Worm (Caenorhabditis elegans): ENCODE results near the gene C18A11.3.

C18A11.3 gene

ce11 chrX:8026709-8027108 lies 34.2 kb upstream of the C18A11.3 start (continued):
- no peak for TF ChIP-seq D2030.7 (GFP tag; IDR thresholded peaks at IDR 0.05)
- no peak for TF ChIP-seq fkh-3 (tag; optimal IDR thresholded peaks at IDR 0.05)
- peak; percentile 32; the same call in 1 of the 2 replicates for TF ChIP-seq cebp-1 (GFP tag; IDR thresholded peaks at IDR 0.05)
- TF ChIP-seq cebp-1 (tag; optimal IDR thresholded peaks at IDR 0.05), result peak; percentile 50
- TF ChIP-seq die-1 (tag; optimal IDR thresholded peaks at IDR 0.05), result no peak
- no peak for TF ChIP-seq F49E8.2 (tag; optimal IDR thresholded peaks at IDR 0.05; ENCODE audit: insufficient read depth)
- TF ChIP-seq ccch-3 (GFP tag; optimal IDR thresholded peaks at IDR 0.05), result no peak
- no peak for TF ChIP-seq snpc-1.3 (tag; optimal IDR thresholded peaks at IDR 0.05; ENCODE audit: insufficient read depth)

- TF ChIP-seq madf-10 (tag; optimal IDR thresholded peaks at IDR 0.05) (no peak), Y79H2A.3 (GFP tag; conservative IDR thresholded peaks at IDR 0.05) (no peak), chd-7 (tag; optimal IDR thresholded peaks at IDR 0.05) (no peak), F10E7.11 (tag; optimal IDR thresholded peaks at IDR 0.05) (no peak), egrh-3 (GFP tag; IDR thresholded peaks at IDR 0.05) (no peak), K11D2.4 (GFP tag; IDR thresholded peaks at IDR 0.05) (no peak), B0035.1 (tag; optimal IDR thresholded peaks at IDR 0.05) (no peak), nhr-120 (GFP tag; IDR thresholded peaks at IDR 0.05) (no peak), F39B2.1 (GFP tag; IDR thresholded peaks at IDR 0.05) (no peak), F37B4.10 (GFP tag; IDR thresholded peaks at IDR 0.05) (no peak), sea-2 (GFP tag; IDR thresholded peaks at IDR 0.05) (no peak), Y67H2A.10 (GFP tag; conservative IDR thresholded peaks at IDR 0.05) (no peak), zim-3 (tag; optimal IDR thresholded peaks at IDR 0.05) (no peak), B0336.3 (GFP tag; IDR thresholded peaks at IDR 0.05) (no peak)
Observed at ce11 chrX:8027509-8027908, 33.4 kb upstream of the C18A11.3 start.

ce11 chrX:8029080-8029479 lies 31.8 kb upstream of the C18A11.3 start, which contains the start of gene C34D10.1:
TSS of gene C34D10.1 (plus strand) at chrX:8029479.
- TF ChIP-seq rcor-1 (GFP tag; IDR thresholded peaks at IDR 0.05), result peak; percentile 55
- TF ChIP-seq fkh-3 (tag; optimal IDR thresholded peaks at IDR 0.05), result no peak
- peak; percentile 38; the same call in 1 of the 2 replicates for TF ChIP-seq cebp-1 (GFP tag; IDR thresholded peaks at IDR 0.05)
- peak; percentile 65 for TF ChIP-seq cebp-1 (tag; optimal IDR thresholded peaks at IDR 0.05)
- peak; percentile 67 for TF ChIP-seq K12H6.12 (tag; optimal IDR thresholded peaks at IDR 0.05)
- TF ChIP-seq ztf-26 (tag; optimal IDR thresholded peaks at IDR 0.05), result peak; percentile 58
- TF ChIP-seq unc-62 (GFP tag; optimal IDR thresholded peaks at IDR 0.05), result no peak
- peak; percentile 37 for TF ChIP-seq tbp1 (GFP tag; optimal IDR thresholded peaks at IDR 0.05)
- TF ChIP-seq ceh-58 (GFP tag; IDR thresholded peaks at IDR 0.05), result no peak
- no peak for TF ChIP-seq ceh-91 (GFP tag; IDR thresholded peaks at IDR 0.05)
- peak; percentile 15 for TF ChIP-seq athp-1 (tag; optimal IDR thresholded peaks at IDR 0.05)
- peak; percentile 40 for TF ChIP-seq nhr-80 (tag; optimal IDR thresholded peaks at IDR 0.05)
- TF ChIP-seq madf-6 (GFP tag; IDR thresholded peaks at IDR 0.05), result 0 out of 2 replicates have a peak, but pooled peaks have one; percentile 8
- TF ChIP-seq dox-1 (GFP tag; IDR thresholded peaks at IDR 0.05), result peak; percentile 57
- no peak for TF ChIP-seq xnd-1 (tag; optimal IDR thresholded peaks at IDR 0.05)
- TF ChIP-seq lin-40 (tag; optimal IDR thresholded peaks at IDR 0.05), result peak; percentile 62
- TF ChIP-seq B0336.3 (GFP tag; IDR thresholded peaks at IDR 0.05), result peak; percentile 48; the same call in 1 of the 2 replicates
- TF ChIP-seq hmg-1.2 (GFP tag; IDR thresholded peaks at IDR 0.05), result peak; percentile 43
- TF ChIP-seq chd-7 (tag; optimal IDR thresholded peaks at IDR 0.05), result no peak
- TF ChIP-seq attf-5 (GFP tag; optimal IDR thresholded peaks at IDR 0.05), result peak; percentile 45
- TF ChIP-seq zfh-2 (GFP tag; conservative IDR thresholded peaks at IDR 0.05), result peak; percentile 63
- TF ChIP-seq gei-17 (GFP tag; optimal IDR thresholded peaks at IDR 0.05), result peak; percentile 24
- peak; percentile 20 for TF ChIP-seq somi-1 (GFP tag; optimal IDR thresholded peaks at IDR 0.05)
- TF ChIP-seq rpc-1 (optimal IDR thresholded peaks at IDR 0.05), result no peak
- no peak for TF ChIP-seq rpc-1 (tag; optimal IDR thresholded peaks at IDR 0.05)
- TF ChIP-seq ztf-18 (tag; optimal IDR thresholded peaks at IDR 0.05), result peak; percentile 90
- TF ChIP-seq pha-4 (tag; optimal IDR thresholded peaks at IDR 0.05), result peak; percentile 4
- TF ChIP-seq Y95B8A.8 (GFP tag; IDR thresholded peaks at IDR 0.05), result no peak
- TF ChIP-seq ceh-27 (GFP tag; optimal IDR thresholded peaks at IDR 0.05), result peak; percentile 56
